Worm (Caenorhabditis elegans): ENCODE results near the gene ZK381.62.

- TF ChIP-seq snpc-4 (tag; optimal IDR thresholded peaks at IDR 0.05): no peak
- TF ChIP-seq unc-120 (tag; optimal IDR thresholded peaks at IDR 0.05; ENCODE audit: poor library complexity, severe bottlenecking): no peak
- no peak for TF ChIP-seq nhr-237 (tag; optimal IDR thresholded peaks at IDR 0.05)
- TF ChIP-seq pha-4 (tag; optimal IDR thresholded peaks at IDR 0.05): no peak
- TF ChIP-seq nhr-28 (tag; optimal IDR thresholded peaks at IDR 0.05): no peak
- TF ChIP-seq mep-1 (tag; optimal IDR thresholded peaks at IDR 0.05): no peak
- no peak for TF ChIP-seq lsy-2 (tag; optimal IDR thresholded peaks at IDR 0.05)
- TF ChIP-seq flh-1 (GFP tag; optimal IDR thresholded peaks at IDR 0.05): no peak
- no peak for TF ChIP-seq unc-62 (GFP tag; optimal IDR thresholded peaks at IDR 0.05)
Observed at ce11 chrIV:6957341-6957740, 13.8 kb downstream of the ZK381.62 start, which contains the start of gene jnk-1.
